Worm (Caenorhabditis elegans): ENCODE measurements around the gene nspc-15.

ce11 chrX:12331795-12332194 is 28.7 kb upstream of the nspc-15 start, which contains the start of gene srd-46:
- TF ChIP-seq unc-62 (GFP tag; optimal IDR thresholded peaks at IDR 0.05) (no peak), elt-3 (tag; optimal IDR thresholded peaks at IDR 0.05) (no peak), aly-2 (tag; optimal IDR thresholded peaks at IDR 0.05) (no peak), nhr-129 (tag; optimal IDR thresholded peaks at IDR 0.05) (no peak), nhr-11 (tag; optimal IDR thresholded peaks at IDR 0.05) (no peak), ztf-4 (tag; optimal IDR thresholded peaks at IDR 0.05) (no peak), F13H6.1 (tag; optimal IDR thresholded peaks at IDR 0.05) (no peak), snpc-4 (tag; optimal IDR thresholded peaks at IDR 0.05) (no peak)
